Worm (Caenorhabditis elegans) whole organism, L1 larva: ENCODE data around the gene F37A8.2.

Source experiments
- C04F5.9 ChIP-seq: sonication (generic microtip); optimal IDR thresholded peaks from 2 replicates; lab custom pipeline; 2016; ENCODE audit warnings: missing genetic modification characterization, missing compliant biosample characterization
- C16A3.4 ChIP-seq: fragments of 150-350 bp; optimal IDR thresholded peaks from 2 replicates; lab custom pipeline; 2014; ENCODE audit warnings: missing biosample characterization, missing genetic modification characterization
- aly-2 ChIP-seq: fragments of 150-350 bp; optimal IDR thresholded peaks from 2 replicates; lab custom pipeline; 2014; ENCODE audit warnings: missing biosample characterization, missing genetic modification characterization
- ama-1 ChIP-seq: fragments of 150-350 bp; optimal IDR thresholded peaks from 2 replicates; lab custom pipeline; 2014
- blmp-1 ChIP-seq: fragments of 150-350 bp; optimal IDR thresholded peaks from 2 replicates; lab custom pipeline; 2014; ENCODE audit warnings: missing biosample characterization, missing genetic modification characterization
- ceh-8 ChIP-seq: fragments of 200-800 bp; sonication (Bioruptor generic); optimal IDR thresholded peaks from 2 replicates; lab custom pipeline; 2018; ENCODE audit warnings: mild to moderate bottlenecking, missing genetic modification characterization, moderate library complexity, missing compliant biosample characterization
- ceh-82 ChIP-seq, 3 experiments: fragments of 150-350 bp in 1 of 3; sonication (generic microtip) in 2 of 3; optimal IDR thresholded peaks; 2 replicates each; lab custom pipeline; 2014 to 2017; ENCODE audit warnings: missing biosample characterization in 3 of 3, missing genetic modification characterization in 3 of 3
- ces-1 ChIP-seq: fragments of 150-350 bp; optimal IDR thresholded peaks from 2 replicates; lab custom pipeline; 2014; ENCODE audit warnings: missing biosample characterization, missing genetic modification reagents, missing genetic modification characterization
- dpl-1 ChIP-seq, 3 experiments: fragments of 150-350 bp in 2 of 3; sonication (generic microtip) in 1 of 3; optimal IDR thresholded peaks; 2 replicates each; lab custom pipeline; 2014 to 2017; ENCODE audit warnings: missing biosample characterization in 3 of 3, missing genetic modification characterization in 3 of 3, missing genetic modification reagents in 3 of 3
- efl-1 ChIP-seq, 4 experiments: fragments of 150-350 bp; optimal IDR thresholded peaks in 3 of 4; peaks in 1 of 4; 1 replicate in 1 of 4; 2 replicates in 3 of 4; lab custom pipeline; 2014; ENCODE audit warnings: missing biosample characterization in 2 of 4, missing genetic modification characterization in 2 of 4, missing genetic modification reagents in 2 of 4
- egl-13 ChIP-seq: sonication (generic microtip); optimal IDR thresholded peaks from 2 replicates; lab custom pipeline; 2016; ENCODE audit warnings: missing genotype, missing genetic modification reagents, missing genetic modification characterization, missing compliant biosample characterization
- egl-27 ChIP-seq, 2 experiments: fragments of 150-350 bp in 1 of 2; sonication (generic microtip); optimal IDR thresholded peaks; 3 replicates each; lab custom pipeline; 2017 to 2018; ENCODE audit warnings: missing biosample characterization in 2 of 2, missing genetic modification characterization in 2 of 2, missing genetic modification reagents in 2 of 2
- elt-3 ChIP-seq, 6 experiments: fragments of 150-350 bp in 1 of 6; sonication (generic microtip); optimal IDR thresholded peaks; 2 replicates each; lab custom pipeline; 2017 to 2018; ENCODE audit warnings: missing biosample characterization in 6 of 6, missing genetic modification characterization in 6 of 6, inconsistent platforms in 1 of 6
- fkh-10 ChIP-seq: sonication (generic microtip); optimal IDR thresholded peaks from 2 replicates; lab custom pipeline; 2017; ENCODE audit warnings: missing biosample characterization, missing genetic modification reagents, missing genetic modification characterization
- fkh-4 ChIP-seq: sonication (generic microtip); optimal IDR thresholded peaks from 2 replicates; lab custom pipeline; 2016; ENCODE audit warnings: missing compliant biosample characterization, missing genetic modification characterization, borderline replicate concordance
- fkh-8 ChIP-seq: sonication (generic microtip); optimal IDR thresholded peaks from 2 replicates; lab custom pipeline; 2016; ENCODE audit warnings: mild to moderate bottlenecking, missing genetic modification characterization, missing compliant biosample characterization
- fos-1 ChIP-seq: fragments of 150-350 bp; optimal IDR thresholded peaks from 2 replicates; lab custom pipeline; 2014; ENCODE audit warnings: missing biosample characterization, missing genetic modification characterization
- grh-1 ChIP-seq: fragments of 200-800 bp; sonication (Bioruptor generic); IDR thresholded peaks from 2 replicates; pipeline ENCODE4 v1.3.6; 2022; ENCODE audit warnings: missing genetic modification reagents, missing genetic modification characterization, missing compliant biosample characterization
- hlh-17 ChIP-seq: fragments of 200-800 bp; sonication (Bioruptor generic); optimal IDR thresholded peaks from 2 replicates; lab custom pipeline; 2018; ENCODE audit warnings: missing genetic modification characterization, mild to moderate bottlenecking, missing compliant biosample characterization, moderate library complexity, borderline replicate concordance
- irx-1 ChIP-seq: sonication (generic microtip); optimal IDR thresholded peaks from 2 replicates; lab custom pipeline; 2016; ENCODE audit warnings: missing genetic modification characterization, missing compliant biosample characterization
- isw-1 ChIP-seq: fragments of 200-800 bp; sonication (Bioruptor generic); IDR thresholded peaks from 2 replicates; pipeline ENCODE4 v1.3.6; 2022; ENCODE audit warnings: missing genetic modification characterization, missing compliant biosample characterization
- lin-13 ChIP-seq: fragments of 150-350 bp; optimal IDR thresholded peaks from 2 replicates; lab custom pipeline; 2014; ENCODE audit warnings: missing biosample characterization, missing genetic modification reagents, missing genetic modification characterization
- lin-15B ChIP-seq: fragments of 150-350 bp; sonication (generic microtip); optimal IDR thresholded peaks from 3 replicates; lab custom pipeline; 2014; ENCODE audit warnings: missing biosample characterization, missing genetic modification characterization
- lin-39 ChIP-seq: fragments of 150-350 bp; optimal IDR thresholded peaks from 2 replicates; lab custom pipeline; 2014; ENCODE audit warnings: missing biosample characterization, missing genetic modification reagents, missing genetic modification characterization
- lir-3 ChIP-seq: sonication (generic microtip); optimal IDR thresholded peaks from 2 replicates; lab custom pipeline; 2016; ENCODE audit warnings: mild to moderate bottlenecking, missing genetic modification characterization, moderate library complexity, missing compliant biosample characterization; ENCODE audit not compliant: poor library complexity
- lsy-2 ChIP-seq, 2 experiments: fragments of 150-350 bp; optimal IDR thresholded peaks; 2 replicates each; lab custom pipeline; 2014; ENCODE audit warnings: missing biosample characterization in 2 of 2, missing genetic modification characterization in 2 of 2
- mab-9 ChIP-seq: fragments of 200-800 bp; sonication (Bioruptor generic); IDR thresholded peaks from 2 replicates; pipeline ENCODE4 v1.3.6; 2022; ENCODE audit warnings: missing genetic modification reagents, missing genetic modification characterization, missing compliant biosample characterization
- mdl-1 ChIP-seq, 2 experiments: fragments of 150-350 bp; optimal IDR thresholded peaks; 2 replicates each; lab custom pipeline; 2014 to 2017; ENCODE audit warnings: missing biosample characterization in 2 of 2, missing genetic modification characterization in 2 of 2, inconsistent platforms in 1 of 2
- mep-1 ChIP-seq: fragments of 150-350 bp; optimal IDR thresholded peaks from 2 replicates; lab custom pipeline; 2014; ENCODE audit warnings: missing biosample characterization, missing genetic modification characterization
- nhr-12 ChIP-seq: sonication (generic microtip); optimal IDR thresholded peaks from 2 replicates; lab custom pipeline; 2017; ENCODE audit warnings: missing biosample characterization, missing genetic modification characterization
- nhr-20 ChIP-seq: sonication (generic microtip); optimal IDR thresholded peaks from 2 replicates; lab custom pipeline; 2016; ENCODE audit warnings: mild to moderate bottlenecking, missing genetic modification characterization, missing compliant biosample characterization
- nhr-237 ChIP-seq: fragments of 150-350 bp; optimal IDR thresholded peaks from 2 replicates; lab custom pipeline; 2014; ENCODE audit warnings: missing biosample characterization, missing genetic modification characterization
- nhr-76 ChIP-seq: sonication (generic microtip); optimal IDR thresholded peaks from 2 replicates; lab custom pipeline; 2017; ENCODE audit warnings: missing biosample characterization, missing genetic modification characterization
- nhr-84 ChIP-seq: sonication (generic microtip); optimal IDR thresholded peaks from 2 replicates; lab custom pipeline; 2017; ENCODE audit warnings: missing biosample characterization, missing genetic modification characterization
- nhr-85 ChIP-seq: sonication (generic microtip); peaks from one replicate; lab custom pipeline; 2016; ENCODE audit warnings: missing genetic modification characterization, inconsistent platforms, missing compliant biosample characterization
- nhr-90 ChIP-seq: sonication (generic microtip); optimal IDR thresholded peaks from 2 replicates; lab custom pipeline; 2016; ENCODE audit warnings: mild to moderate bottlenecking, missing genetic modification characterization, missing compliant biosample characterization; ENCODE audit not compliant: poor library complexity
- pax-3 ChIP-seq: fragments of 200-800 bp; sonication (Bioruptor generic); optimal IDR thresholded peaks from 2 replicates; lab custom pipeline; 2018; ENCODE audit warnings: mild to moderate bottlenecking, missing genetic modification characterization, moderate library complexity, missing compliant biosample characterization
- pqm-1 ChIP-seq: sonication (generic microtip); optimal IDR thresholded peaks from 3 replicates; lab custom pipeline; 2017; ENCODE audit warnings: missing biosample characterization, missing genetic modification characterization
- rnt-1 ChIP-seq: sonication (generic microtip); optimal IDR thresholded peaks from 2 replicates; lab custom pipeline; 2016; ENCODE audit warnings: mild to moderate bottlenecking, missing genetic modification characterization, moderate library complexity, missing compliant biosample characterization
- snpc-4 ChIP-seq: fragments of 150-350 bp; optimal IDR thresholded peaks from 2 replicates; lab custom pipeline; 2014; ENCODE audit warnings: missing biosample characterization, missing genetic modification characterization
- snu-23 ChIP-seq: sonication (generic microtip); optimal IDR thresholded peaks from 2 replicates; lab custom pipeline; 2016; ENCODE audit warnings: missing genetic modification characterization, missing compliant biosample characterization
- sup-37 ChIP-seq: fragments of 200-800 bp; sonication (Bioruptor generic); optimal IDR thresholded peaks from 2 replicates; lab custom pipeline; 2018; ENCODE audit warnings: mild to moderate bottlenecking, missing genetic modification characterization, missing compliant biosample characterization
- swsn-7 ChIP-seq: sonication (generic microtip); optimal IDR thresholded peaks from 2 replicates; lab custom pipeline; 2016; ENCODE audit warnings: missing genetic modification characterization, missing compliant biosample characterization
- tbx-2 ChIP-seq: sonication (generic microtip); optimal IDR thresholded peaks from 2 replicates; lab custom pipeline; 2016; ENCODE audit warnings: missing genetic modification characterization, missing compliant biosample characterization
- tlp-1 ChIP-seq: fragments of 150-350 bp; optimal IDR thresholded peaks from 2 replicates; lab custom pipeline; 2014; ENCODE audit warnings: missing biosample characterization, missing genetic modification characterization
- unc-130 ChIP-seq: fragments of 150-350 bp; optimal IDR thresholded peaks from 2 replicates; lab custom pipeline; 2017; ENCODE audit warnings: missing biosample characterization, missing genetic modification characterization, inconsistent platforms
- unc-30 ChIP-seq: sonication (generic microtip); optimal IDR thresholded peaks from 2 replicates; lab custom pipeline; 2017; ENCODE audit warnings: missing biosample characterization, missing genetic modification characterization
- vab-15 ChIP-seq: sonication (generic microtip); optimal IDR thresholded peaks from 2 replicates; lab custom pipeline; 2017; ENCODE audit warnings: missing genotype, mild to moderate bottlenecking, missing genetic modification characterization, missing compliant biosample characterization
- xbp-1 ChIP-seq: sonication (generic microtip); optimal IDR thresholded peaks from 2 replicates; lab custom pipeline; 2016; ENCODE audit warnings: missing genetic modification characterization, missing compliant biosample characterization
- zag-1 ChIP-seq: fragments of 150-350 bp; optimal IDR thresholded peaks from 2 replicates; lab custom pipeline; 2014; ENCODE audit warnings: missing biosample characterization, missing genetic modification characterization
- zip-4 ChIP-seq: fragments of 200-800 bp; sonication (Bioruptor generic); optimal IDR thresholded peaks from 2 replicates; lab custom pipeline; 2018; ENCODE audit warnings: mild to moderate bottlenecking, missing genetic modification characterization, moderate library complexity, missing compliant biosample characterization
- ztf-11 ChIP-seq, 2 experiments: sonication (generic microtip); optimal IDR thresholded peaks; 2 replicates each; lab custom pipeline; 2016 to 2017; ENCODE audit warnings: missing genetic modification characterization in 2 of 2, missing biosample characterization in 1 of 2, missing compliant biosample characterization in 1 of 2
- ztf-4 ChIP-seq: fragments of 150-350 bp; optimal IDR thresholded peaks from 2 replicates; lab custom pipeline; 2014; ENCODE audit warnings: missing biosample characterization, missing genetic modification characterization

Gene F37A8.2

ce11 chrIII:3953235-3953634, 21.9 kb upstream of the F37A8.2 start:
- TF ChIP-seq mab-9 (GFP tag; lab: Robert Waterston, UW) (0 out of 2 replicates have a peak, but pooled peaks have one; percentile 45), elt-3 (tag; optimal IDR thresholded peaks at IDR 0.05; lab: Kevin White, UChicago) (peak in 1 of 6 experiments; percentile 41), lin-39 (tag; lab: Kevin White, UChicago) (no peak), grh-1 (GFP tag; lab: Robert Waterston, UW) (no peak), irx-1 (tag; lab: Kevin White, UChicago) (peak; percentile 4), mep-1 (peak; percentile 74), nhr-12 (tag; lab: Kevin White, UChicago) (no peak), unc-130 (tag; lab: Kevin White, UChicago) (peak; percentile 74), fkh-8 (tag; lab: Kevin White, UChicago) (peak; percentile 67), ces-1 (no peak), nhr-237 (tag; lab: Kevin White, UChicago) (no peak), pqm-1 (tag; lab: Kevin White, UChicago) (no peak), ztf-11 (tag; optimal IDR thresholded peaks at IDR 0.05; lab: Kevin White, UChicago) (peak in 1 of 2 experiments; percentile 54), C04F5.9 (tag; lab: Kevin White, UChicago) (no peak), nhr-76 (tag; lab: Kevin White, UChicago) (no peak), ceh-82 (tag; optimal IDR thresholded peaks at IDR 0.05; lab: Kevin White, UChicago) (peak in 1 of 3 experiments; percentile 48), tlp-1 (tag; lab: Kevin White, UChicago) (no peak), zip-4 (GFP tag; lab: Kevin White, UChicago) (no peak), dpl-1 (GFP tag; optimal IDR thresholded peaks at IDR 0.05; lab: Kevin White, UChicago) (peak; percentile 19 to 38 (median 31)), tbx-2 (tag; lab: Kevin White, UChicago) (peak; percentile 39), nhr-20 (tag; lab: Kevin White, UChicago) (peak; percentile 74), mdl-1 (tag; optimal IDR thresholded peaks at IDR 0.05; lab: Kevin White, UChicago) (peak in 1 of 2 experiments; percentile 79), ceh-8 (no peak), aly-2 (tag; lab: Kevin White, UChicago) (no peak), hlh-17 (GFP tag; lab: Kevin White, UChicago) (no peak), isw-1 (GFP tag; lab: Robert Waterston, UW) (no peak; the same call in 1 of the 2 replicates), ztf-4 (tag; lab: Kevin White, UChicago) (peak; percentile 55), nhr-84 (no peak), efl-1 (optimal IDR thresholded peaks at IDR 0.05; lab: Kevin White, UChicago) (peak; percentile 40 to 69), efl-1 (GFP tag; optimal IDR thresholded peaks at IDR 0.05 in 1 of 2; lab: Kevin White, UChicago) (peak in 1 of 2 experiments; percentile 94), snu-23 (GFP tag; lab: Kevin White, UChicago) (peak; percentile 61), pax-3 (tag; lab: Kevin White, UChicago) (peak; percentile 12), fkh-10 (GFP tag; lab: Kevin White, UChicago) (peak; percentile 4), rnt-1 (peak; percentile 50), swsn-7 (tag; lab: Kevin White, UChicago) (peak; percentile 35), lin-13 (GFP tag; lab: Kevin White, UChicago) (no peak), C16A3.4 (tag; lab: Kevin White, UChicago) (peak; percentile 57), blmp-1 (tag; lab: Kevin White, UChicago) (peak; percentile 65), lsy-2 (tag; optimal IDR thresholded peaks at IDR 0.05; lab: Kevin White, UChicago) (peak; percentile 34 to 62), xbp-1 (tag; lab: Kevin White, UChicago) (no peak), lin-15B (no peak), ama-1 (lab: Kevin White, UChicago) (peak; percentile 60), vab-15 (tag; lab: Kevin White, UChicago) (peak; percentile 36), nhr-90 (tag; lab: Kevin White, UChicago) (peak; percentile 21), egl-13 (tag; lab: Kevin White, UChicago) (no peak), egl-27 (tag; optimal IDR thresholded peaks at IDR 0.05; lab: Kevin White, UChicago) (no peak), snpc-4 (tag; lab: Kevin White, UChicago) (peak; percentile 18), nhr-85 (peak; percentile 94), fkh-4 (tag; lab: Kevin White, UChicago) (no peak), zag-1 (tag; lab: Kevin White, UChicago) (no peak), lir-3 (tag; lab: Kevin White, UChicago) (peak; percentile 40), unc-30 (tag; lab: Kevin White, UChicago) (no peak), sup-37 (GFP tag; lab: Kevin White, UChicago) (peak; percentile 29), fos-1 (tag; lab: Kevin White, UChicago) (no peak)
